Fruit fly (Drosophila melanogaster): Measurements from ENCODE around the gene Rbsn-5.

Rbsn-5 gene

dm6 chr2L:8156682-8157081, 3.0 kb upstream of the Rbsn-5 start (continued):
- TF ChIP-seq CG4854 (GFP tag; optimal IDR thresholded peaks at IDR 0.05) (peak; percentile 71), CG13296 (GFP tag; optimal IDR thresholded peaks at IDR 0.05) (peak; percentile 68), CG1602 (GFP tag; optimal IDR thresholded peaks at IDR 0.05) (no peak), al (GFP tag; IDR thresholded peaks at IDR 0.05) (peak; percentile 37; the same call in 1 of the 2 replicates), CG7556 (GFP tag; optimal IDR thresholded peaks at IDR 0.05) (peak; percentile 61), trem (tag; optimal IDR thresholded peaks at IDR 0.05) (peak; percentile 63), Tbp (GFP tag; optimal IDR thresholded peaks at IDR 0.05) (no peak), toy (GFP tag; IDR thresholded peaks at IDR 0.05) (no peak), CG8478 (optimal IDR thresholded peaks at IDR 0.05) (no peak), da (GFP tag; optimal IDR thresholded peaks at IDR 0.05) (peak; percentile 74), CG7372 (GFP tag; IDR thresholded peaks at IDR 0.05) (peak; percentile 67), Sox100B (GFP tag; optimal IDR thresholded peaks at IDR 0.05) (peak; percentile 32), aop (GFP tag; IDR thresholded peaks at IDR 0.05) (no peak), HmgZ (tag; optimal IDR thresholded peaks at IDR 0.05) (peak; percentile 80), HLHmδ (GFP tag; optimal IDR thresholded peaks at IDR 0.05) (no peak), CG4820 (GFP tag; optimal IDR thresholded peaks at IDR 0.05) (peak; percentile 64), CG2120 (GFP tag; optimal IDR thresholded peaks at IDR 0.05) (peak; percentile 87), CG32767 (GFP tag; IDR thresholded peaks at IDR 0.05) (peak; percentile 44; the same call in 1 of the 2 replicates), emc (GFP tag; optimal IDR thresholded peaks at IDR 0.05) (peak; percentile 6), BEAF-32 (GFP tag; optimal IDR thresholded peaks at IDR 0.05) (peak; percentile 43), PHDP (tag; optimal IDR thresholded peaks at IDR 0.05) (peak; percentile 76), CG1832 (GFP tag; optimal IDR thresholded peaks at IDR 0.05) (no peak), CG17186 (GFP tag; optimal IDR thresholded peaks at IDR 0.05) (peak; percentile 23), Hmx (GFP tag; optimal IDR thresholded peaks at IDR 0.05) (peak; percentile 28), H2.0 (GFP tag; IDR thresholded peaks at IDR 0.05) (peak; percentile 41; the same call in 1 of the 2 replicates), nmo (GFP tag; optimal IDR thresholded peaks at IDR 0.05) (peak; percentile 76), lmd (GFP tag; IDR thresholded peaks at IDR 0.05) (peak; percentile 65), NFAT (GFP tag; IDR thresholded peaks at IDR 0.05) (peak; percentile 38), prd (optimal IDR thresholded peaks at IDR 0.05) (no peak), prd (GFP tag; IDR thresholded peaks at IDR 0.05) (peak; percentile 73), sens (GFP tag) (peak; percentile 94), Atf3 (GFP tag; optimal IDR thresholded peaks at IDR 0.05) (peak; percentile 8), CG4282 (GFP tag; optimal IDR thresholded peaks at IDR 0.05) (no peak), CG17359 (tag; optimal IDR thresholded peaks at IDR 0.05) (peak; percentile 80), CG10267 (tag; optimal IDR thresholded peaks at IDR 0.05) (peak; percentile 60), kah (GFP tag; optimal IDR thresholded peaks at IDR 0.05) (peak; percentile 99), CG10565 (GFP tag; optimal IDR thresholded peaks at IDR 0.05) (no peak), bbx (GFP tag; IDR thresholded peaks at IDR 0.05; ENCODE audit: partially characterized antibody) (no peak), Hr78 (GFP tag; optimal IDR thresholded peaks at IDR 0.05) (no peak), Sin3A (optimal IDR thresholded peaks at IDR 0.05) (peak; percentile 62), zen (tag; optimal IDR thresholded peaks at IDR 0.05) (peak; percentile 69), CG10654 (GFP tag; optimal IDR thresholded peaks at IDR 0.05) (peak; percentile 68), CG18476 (GFP tag; optimal IDR thresholded peaks at IDR 0.05) (peak; percentile 75), Hr51 (GFP tag; optimal IDR thresholded peaks at IDR 0.05) (peak; percentile 57 to 64), slbo (GFP tag; IDR thresholded peaks at IDR 0.05) (peak; percentile 80), CG8388 (GFP tag; optimal IDR thresholded peaks at IDR 0.05) (peak; percentile 41), CG15514 (GFP tag; optimal IDR thresholded peaks at IDR 0.05) (peak; percentile 82), lola (GFP tag; optimal IDR thresholded peaks at IDR 0.05) (peak in 1 of 3 experiments; percentile 41), Adf1 (GFP tag; IDR thresholded peaks at IDR 0.05) (peak; percentile 57), Jarid2 (GFP tag; optimal IDR thresholded peaks at IDR 0.05) (peak; percentile 6), Dad (GFP tag; optimal IDR thresholded peaks at IDR 0.05) (peak; percentile 73)

Data from whole organism, embryonic.